Fruit fly (Drosophila melanogaster): ENCODE results near the gene CG7271.
A peak's percentile ranks its signal among the peaks of the same experiment; 100 is the strongest.

The CG7271 gene

dm6 chr3L:18625786-18626185 lies 37.2 kb downstream of the CG7271 start, which contains the start of gene MYPT-75D (continued):
- TF ChIP-seq Taf1 (GFP tag; IDR thresholded peaks at IDR 0.05) (no peak), CG4360 (GFP tag; IDR thresholded peaks at IDR 0.05) (no peak), Sox100B (GFP tag; optimal IDR thresholded peaks at IDR 0.05) (no peak), CG8924 (tag; optimal IDR thresholded peaks at IDR 0.05) (peak; percentile 56), Ptx1 (GFP tag; IDR thresholded peaks at IDR 0.05) (no peak), p53 (GFP tag; optimal IDR thresholded peaks at IDR 0.05) (no peak), CG13624 (GFP tag; optimal IDR thresholded peaks at IDR 0.05) (peak; percentile 49), CG8765 (GFP tag; IDR thresholded peaks at IDR 0.05) (no peak), pb (GFP tag; optimal IDR thresholded peaks at IDR 0.05) (no peak), Myb (GFP tag; optimal IDR thresholded peaks at IDR 0.05) (peak; percentile 55), tap (tag; optimal IDR thresholded peaks at IDR 0.05) (peak; percentile 18), pho (GFP tag; optimal IDR thresholded peaks at IDR 0.05) (peak; percentile 18), CG4707 (GFP tag; optimal IDR thresholded peaks at IDR 0.05) (peak; percentile 35), crc (GFP tag; optimal IDR thresholded peaks at IDR 0.05) (no peak), CG1529 (GFP tag; optimal IDR thresholded peaks at IDR 0.05) (no peak), CG14441 (GFP tag; IDR thresholded peaks at IDR 0.05) (no peak), CG7556 (GFP tag; optimal IDR thresholded peaks at IDR 0.05) (no peak), lbe (GFP tag; optimal IDR thresholded peaks at IDR 0.05) (peak; percentile 14), Lpt (GFP tag; optimal IDR thresholded peaks at IDR 0.05) (no peak), H2.0 (GFP tag; IDR thresholded peaks at IDR 0.05) (no peak), CG7928 (GFP tag; optimal IDR thresholded peaks at IDR 0.05) (no peak), CG17186 (GFP tag; optimal IDR thresholded peaks at IDR 0.05) (peak; percentile 55), Vsx1 (GFP tag; optimal IDR thresholded peaks at IDR 0.05) (no peak), BEAF-32 (GFP tag; optimal IDR thresholded peaks at IDR 0.05) (peak; percentile 89), Hr39 (optimal IDR thresholded peaks at IDR 0.05) (no peak), z (GFP tag; IDR thresholded peaks at IDR 0.05) (no peak), Nf-YA (GFP tag; IDR thresholded peaks at IDR 0.05) (peak; percentile 13; the same call in 1 of the 2 replicates), tx (GFP tag; optimal IDR thresholded peaks at IDR 0.05) (no peak), Antp (GFP tag; optimal IDR thresholded peaks at IDR 0.05) (peak; percentile 29), CG31388 (GFP tag; optimal IDR thresholded peaks at IDR 0.05) (no peak), amos (GFP tag; IDR thresholded peaks at IDR 0.05; ENCODE audit: partially characterized antibody) (peak; percentile 96), kah (GFP tag; optimal IDR thresholded peaks at IDR 0.05) (peak; percentile 21), grn (GFP tag; optimal IDR thresholded peaks at IDR 0.05) (peak; percentile 47), CG14965 (GFP tag; optimal IDR thresholded peaks at IDR 0.05; ENCODE audit: borderline replicate concordance) (no peak), stc (GFP tag; IDR thresholded peaks at IDR 0.05) (no peak), Dip3 (GFP tag; optimal IDR thresholded peaks at IDR 0.05) (peak; percentile 65), esg (GFP tag; conservative IDR thresholded peaks at IDR 0.05) (no peak), otp (GFP tag; IDR thresholded peaks at IDR 0.05) (peak; percentile 52; the same call in 2 of the 3 replicates), Dfd (GFP tag; optimal IDR thresholded peaks at IDR 0.05) (no peak), CG17385 (GFP tag; optimal IDR thresholded peaks at IDR 0.05) (peak; percentile 52), sug (tag; optimal IDR thresholded peaks at IDR 0.05) (peak; percentile 41), trem (tag; optimal IDR thresholded peaks at IDR 0.05) (peak; percentile 78), Sry-δ (GFP tag; optimal IDR thresholded peaks at IDR 0.05) (peak; percentile 75), peb (GFP tag; IDR thresholded peaks at IDR 0.05) (no peak), CG8388 (GFP tag; optimal IDR thresholded peaks at IDR 0.05) (no peak), CG2875 (GFP tag; optimal IDR thresholded peaks at IDR 0.05) (no peak), inv (GFP tag; IDR thresholded peaks at IDR 0.05; ENCODE audit: partially characterized antibody) (peak; percentile 82), Trl (optimal IDR thresholded peaks at IDR 0.05) (no peak), Trl (GFP tag; optimal IDR thresholded peaks at IDR 0.05) (peak; percentile 51), crp (GFP tag; optimal IDR thresholded peaks at IDR 0.05) (peak; percentile 57 to 95), Hsf (GFP tag; optimal IDR thresholded peaks at IDR 0.05) (no peak), CG4404 (GFP tag; IDR thresholded peaks at IDR 0.05) (no peak), CG3995 (GFP tag; optimal IDR thresholded peaks at IDR 0.05) (no peak)
